Fruit fly (Drosophila melanogaster) whole organism, adult: ENCODE data around the gene Uba5.

Experiments used
- CG12768 ChIP-seq: fragments of 200-800 bp; sonication (Bioruptor generic); optimal IDR thresholded peaks from 2 replicates; lab custom pipeline; 2017; ENCODE audit warnings: missing biosample characterization, missing genetic modification characterization, mild to moderate bottlenecking, moderate library complexity, missing genetic modification reagents
- CG33017 ChIP-seq: fragments of 200-800 bp; sonication (Bioruptor generic); optimal IDR thresholded peaks from 2 replicates; lab custom pipeline; 2018; ENCODE audit warnings: missing biosample characterization, mild to moderate bottlenecking, missing genetic modification characterization, moderate library complexity
- Clk ChIP-seq: fragments of 200-800 bp; sonication (Bioruptor generic); optimal IDR thresholded peaks from 2 replicates; lab custom pipeline; 2017; ENCODE audit warnings: missing biosample characterization, missing genetic modification characterization
- Mnt ChIP-seq: fragments of 200-800 bp; sonication (Bioruptor generic); optimal IDR thresholded peaks from 2 replicates; lab custom pipeline; 2016; ENCODE audit warnings: missing biosample characterization, mild to moderate bottlenecking, missing genetic modification characterization
- bab1 ChIP-seq: fragments of 200-800 bp; sonication (Bioruptor generic); optimal IDR thresholded peaks from 3 replicates; lab custom pipeline; 2019; ENCODE audit warnings: missing biosample characterization, mild to moderate bottlenecking, missing genetic modification characterization, moderate library complexity
- cic ChIP-seq: fragments of 200-800 bp; sonication (Bioruptor generic); optimal IDR thresholded peaks from 2 replicates; lab custom pipeline; 2017; ENCODE audit warnings: missing biosample characterization, mild to moderate bottlenecking, missing genetic modification characterization, moderate library complexity
- kay ChIP-seq: fragments of 200-800 bp; sonication (Bioruptor generic); peaks from one replicate; lab custom pipeline; 2016; ENCODE audit warnings: missing biosample characterization, missing genetic modification characterization, borderline replicate concordance
- toe ChIP-seq: fragments of 200-800 bp; sonication (Bioruptor generic); optimal IDR thresholded peaks from 2 replicates; lab custom pipeline; 2016; ENCODE audit warnings: missing biosample characterization, missing genetic modification characterization

- TF ChIP-seq cic (GFP tag; lab: Kevin White, UChicago) (peak; percentile 17), kay (GFP tag; lab: Kevin White, UChicago) (no peak), bab1 (GFP tag; lab: Kevin White, UChicago) (peak; percentile 42), CG33017 (tag; lab: Kevin White, UChicago) (no peak), Clk (peak; percentile 39), toe (no peak), Mnt (GFP tag; lab: Kevin White, UChicago) (peak; percentile 15), CG12768 (GFP tag; lab: Kevin White, UChicago) (no peak)
Observed at dm6 chrX:11452846-11453391, 30.4 kb upstream of the Uba5 start.
